Worm (Caenorhabditis elegans) whole organism, L2 larva: Measurements from ENCODE around the gene pvf-1.
A peak's percentile ranks its signal among the peaks of the same experiment; 100 is the strongest.

Experiments used
- lsy-2 ChIP-seq, 2 experiments: fragments of 150-350 bp in 1 of 2; sonication (generic microtip) in 1 of 2; optimal IDR thresholded peaks; 2 replicates each; lab custom pipeline; 2014 to 2017; ENCODE audit warnings: missing biosample characterization in 2 of 2, missing genetic modification characterization in 2 of 2
- peb-1 ChIP-seq: fragments of 150-350 bp; optimal IDR thresholded peaks from 2 replicates; lab custom pipeline; 2014; ENCODE audit warnings: missing biosample characterization, missing genetic modification characterization
- skn-1 ChIP-seq: sonication (generic microtip); optimal IDR thresholded peaks from 2 replicates; lab custom pipeline; 2017; ENCODE audit warnings: missing biosample characterization, missing genetic modification characterization

- no peak for TF ChIP-seq skn-1 (tag; lab: Kevin White, UChicago)
- TF ChIP-seq peb-1 = no peak
- peak in 1 of 2 experiments; percentile 60 for TF ChIP-seq lsy-2 (tag; optimal IDR thresholded peaks at IDR 0.05; lab: Kevin White, UChicago)
Measured at ce11 chrIII:1824264-1824922, at the start of gene pvf-1, which contains the start of gene Y39A3CL.7.
